Worm (Caenorhabditis elegans) whole organism, L3 larva: Measurements from ENCODE around the gene C14F11.4.

ENCODE experiments used
- R02D3.7 ChIP-seq: fragments of 150-350 bp; optimal IDR thresholded peaks from 2 replicates; lab custom pipeline; 2014; ENCODE audit warnings: missing biosample characterization, missing genetic modification characterization
- ZK546.5 ChIP-seq: sonication (generic microtip); optimal IDR thresholded peaks from 2 replicates; lab custom pipeline; 2017; ENCODE audit warnings: missing biosample characterization, missing genetic modification characterization
- aly-2 ChIP-seq: fragments of 150-350 bp; optimal IDR thresholded peaks from 2 replicates; lab custom pipeline; 2014; ENCODE audit warnings: missing biosample characterization, missing genetic modification characterization
- ama-1 ChIP-seq: fragments of 150-350 bp; optimal IDR thresholded peaks from 2 replicates; lab custom pipeline; 2018
- ceh-16 ChIP-seq: sonication (generic microtip); optimal IDR thresholded peaks from 2 replicates; lab custom pipeline; 2017; ENCODE audit warnings: missing biosample characterization, missing genetic modification characterization
- ceh-28 ChIP-seq: fragments of 150-350 bp; optimal IDR thresholded peaks from 2 replicates; lab custom pipeline; 2014; ENCODE audit warnings: missing biosample characterization, missing genetic modification reagents, missing genetic modification characterization
- ceh-82 ChIP-seq: fragments of 150-350 bp; optimal IDR thresholded peaks from 2 replicates; lab custom pipeline; 2014; ENCODE audit warnings: missing biosample characterization, missing genetic modification characterization
- ceh-9 ChIP-seq: sonication (generic microtip); optimal IDR thresholded peaks from 2 replicates; lab custom pipeline; 2018; ENCODE audit warnings: missing biosample characterization, missing genetic modification characterization
- daf-12 ChIP-seq: fragments of 150-350 bp; optimal IDR thresholded peaks from 2 replicates; lab custom pipeline; 2014; ENCODE audit warnings: missing biosample characterization, missing genetic modification reagents, missing genetic modification characterization
- egl-27 ChIP-seq: sonication (generic microtip); optimal IDR thresholded peaks from 4 replicates; lab custom pipeline; 2017; ENCODE audit warnings: missing biosample characterization, missing genetic modification reagents, missing genetic modification characterization
- egl-5 ChIP-seq: fragments of 150-350 bp; optimal IDR thresholded peaks from 2 replicates; lab custom pipeline; 2017; ENCODE audit warnings: missing biosample characterization, missing genetic modification reagents, missing genetic modification characterization, inconsistent platforms
- elt-1 ChIP-seq: fragments of 150-350 bp; optimal IDR thresholded peaks from 2 replicates; lab custom pipeline; 2014; ENCODE audit warnings: missing biosample characterization, missing genetic modification characterization
- elt-2 ChIP-seq: sonication (generic microtip); optimal IDR thresholded peaks from 2 replicates; lab custom pipeline; 2016; ENCODE audit warnings: missing genetic modification reagents, mild to moderate bottlenecking, missing genetic modification characterization, missing compliant biosample characterization
- elt-3 ChIP-seq, 3 experiments: fragments of 150-350 bp in 1 of 3; sonication (generic microtip) in 2 of 3; optimal IDR thresholded peaks; 2 replicates in 2 of 3; 4 replicates in 1 of 3; lab custom pipeline; 2014 to 2017; ENCODE audit warnings: missing biosample characterization in 3 of 3, missing genetic modification characterization in 3 of 3
- eor-1 ChIP-seq, 2 experiments: fragments of 150-350 bp; optimal IDR thresholded peaks; 2 replicates each; lab custom pipeline; 2014 to 2018; ENCODE audit warnings: missing biosample characterization in 2 of 2, missing genetic modification characterization in 2 of 2
- fkh-10 ChIP-seq: sonication (generic microtip); optimal IDR thresholded peaks from 2 replicates; lab custom pipeline; 2017; ENCODE audit warnings: missing biosample characterization, missing genetic modification reagents, missing genetic modification characterization
- fkh-2 ChIP-seq: fragments of 150-350 bp; optimal IDR thresholded peaks from 2 replicates; lab custom pipeline; 2014; ENCODE audit warnings: missing biosample characterization, missing genetic modification reagents, missing genetic modification characterization
- fos-1 ChIP-seq: fragments of 150-350 bp; optimal IDR thresholded peaks from 2 replicates; lab custom pipeline; 2014; ENCODE audit warnings: missing biosample characterization, missing genetic modification characterization
- hmg-11 ChIP-seq: sonication (generic microtip); optimal IDR thresholded peaks from 2 replicates; lab custom pipeline; 2016; ENCODE audit warnings: missing genetic modification characterization, missing compliant biosample characterization
- jun-1 ChIP-seq: fragments of 150-350 bp; optimal IDR thresholded peaks from 2 replicates; lab custom pipeline; 2014; ENCODE audit warnings: missing biosample characterization, missing genetic modification reagents, missing genetic modification characterization
- lin-15B ChIP-seq: fragments of 150-350 bp; optimal IDR thresholded peaks from 2 replicates; lab custom pipeline; 2014; ENCODE audit warnings: missing biosample characterization, missing genetic modification characterization
- lin-39 ChIP-seq: fragments of 150-350 bp; optimal IDR thresholded peaks from 2 replicates; lab custom pipeline; 2018; ENCODE audit warnings: missing biosample characterization, missing genetic modification reagents, missing genetic modification characterization
- lsy-12 ChIP-seq: sonication (generic microtip); optimal IDR thresholded peaks from 2 replicates; lab custom pipeline; 2016; ENCODE audit warnings: mild to moderate bottlenecking, missing genetic modification characterization, missing compliant biosample characterization
- mdl-1 ChIP-seq: fragments of 150-350 bp; optimal IDR thresholded peaks from 2 replicates; lab custom pipeline; 2014; ENCODE audit warnings: missing biosample characterization, missing genetic modification characterization
- mml-1 ChIP-seq: fragments of 150-350 bp; sonication (generic microtip); optimal IDR thresholded peaks from 3 replicates; lab custom pipeline; 2014; ENCODE audit warnings: missing biosample characterization, missing genetic modification characterization
- nfya-1 ChIP-seq: sonication (generic microtip); optimal IDR thresholded peaks from 2 replicates; lab custom pipeline; 2017; ENCODE audit warnings: missing genetic modification characterization, mild to moderate bottlenecking, missing compliant biosample characterization, antibody characterized with exemption, moderate library complexity; ENCODE audit not compliant: insufficient read depth
- nhr-11 ChIP-seq: fragments of 150-350 bp; optimal IDR thresholded peaks from 2 replicates; lab custom pipeline; 2014; ENCODE audit warnings: missing biosample characterization, missing genetic modification characterization
- nhr-12 ChIP-seq: fragments of 150-350 bp; optimal IDR thresholded peaks from 2 replicates; lab custom pipeline; 2014; ENCODE audit warnings: missing biosample characterization, missing genetic modification characterization
- nhr-23 ChIP-seq: fragments of 150-350 bp; optimal IDR thresholded peaks from 2 replicates; lab custom pipeline; 2014; ENCODE audit warnings: missing biosample characterization, missing genetic modification reagents, missing genetic modification characterization
- nhr-237 ChIP-seq: fragments of 150-350 bp; optimal IDR thresholded peaks from 2 replicates; lab custom pipeline; 2014; ENCODE audit warnings: missing biosample characterization, missing genetic modification characterization
- nhr-25 ChIP-seq: sonication (generic microtip); optimal IDR thresholded peaks from 2 replicates; lab custom pipeline; 2017; ENCODE audit warnings: missing biosample characterization, missing genetic modification characterization
- nhr-28 ChIP-seq: fragments of 150-350 bp; optimal IDR thresholded peaks from 2 replicates; lab custom pipeline; 2014; ENCODE audit warnings: missing biosample characterization, missing genetic modification characterization
- nhr-43 ChIP-seq: sonication (generic microtip); optimal IDR thresholded peaks from 2 replicates; lab custom pipeline; 2016; ENCODE audit warnings: mild to moderate bottlenecking, missing genetic modification characterization, missing compliant biosample characterization; ENCODE audit not compliant: poor library complexity, severe bottlenecking
- nhr-67 ChIP-seq: fragments of 150-350 bp; optimal IDR thresholded peaks from 2 replicates; lab custom pipeline; 2014; ENCODE audit warnings: missing biosample characterization, missing genetic modification characterization
- nhr-76 ChIP-seq: fragments of 150-350 bp; sonication (generic microtip); optimal IDR thresholded peaks from 5 replicates; lab custom pipeline; 2014; ENCODE audit warnings: missing biosample characterization, missing genetic modification characterization
- nhr-77 ChIP-seq: fragments of 150-350 bp; optimal IDR thresholded peaks from 2 replicates; lab custom pipeline; 2014; ENCODE audit warnings: missing biosample characterization, missing genetic modification characterization
- pha-4 ChIP-seq: fragments of 150-350 bp; optimal IDR thresholded peaks from 2 replicates; lab custom pipeline; 2014; ENCODE audit warnings: missing biosample characterization, missing genetic modification reagents, missing genetic modification characterization
- pqm-1 ChIP-seq: fragments of 150-350 bp; optimal IDR thresholded peaks from 2 replicates; lab custom pipeline; 2017; ENCODE audit warnings: missing biosample characterization, missing genetic modification characterization, inconsistent platforms
- sea-2 ChIP-seq: fragments of 150-350 bp; sonication (generic microtip); optimal IDR thresholded peaks from 4 replicates; lab custom pipeline; 2014; ENCODE audit warnings: missing biosample characterization, missing genetic modification reagents, missing genetic modification characterization
- skn-1 ChIP-seq: fragments of 150-350 bp; optimal IDR thresholded peaks from 2 replicates; lab custom pipeline; 2014; ENCODE audit warnings: missing biosample characterization, missing genetic modification characterization
- snpc-4 ChIP-seq: fragments of 150-350 bp; optimal IDR thresholded peaks from 2 replicates; lab custom pipeline; 2014; ENCODE audit warnings: missing biosample characterization, missing genetic modification characterization
- tbx-2 ChIP-seq: sonication (generic microtip); optimal IDR thresholded peaks from 2 replicates; lab custom pipeline; 2016; ENCODE audit warnings: mild to moderate bottlenecking, missing genetic modification characterization, missing compliant biosample characterization
- unc-39 ChIP-seq: sonication (generic microtip); optimal IDR thresholded peaks from 4 replicates; lab custom pipeline; 2017; ENCODE audit warnings: missing biosample characterization, missing genetic modification characterization
- unc-62 ChIP-seq: fragments of 150-350 bp; sonication (generic microtip); optimal IDR thresholded peaks from 4 replicates; lab custom pipeline; 2014; ENCODE audit warnings: missing biosample characterization, missing genetic modification reagents, missing genetic modification characterization
- zag-1 ChIP-seq: fragments of 150-350 bp; optimal IDR thresholded peaks from 2 replicates; lab custom pipeline; 2014; ENCODE audit warnings: missing biosample characterization, missing genetic modification characterization
- ztf-11 ChIP-seq: fragments of 150-350 bp; optimal IDR thresholded peaks from 2 replicates; lab custom pipeline; 2014; ENCODE audit warnings: missing biosample characterization, missing genetic modification characterization
- ztf-4 ChIP-seq: fragments of 150-350 bp; optimal IDR thresholded peaks from 2 replicates; lab custom pipeline; 2014; ENCODE audit warnings: missing biosample characterization, missing genetic modification characterization

Gene C14F11.4

DNA sequence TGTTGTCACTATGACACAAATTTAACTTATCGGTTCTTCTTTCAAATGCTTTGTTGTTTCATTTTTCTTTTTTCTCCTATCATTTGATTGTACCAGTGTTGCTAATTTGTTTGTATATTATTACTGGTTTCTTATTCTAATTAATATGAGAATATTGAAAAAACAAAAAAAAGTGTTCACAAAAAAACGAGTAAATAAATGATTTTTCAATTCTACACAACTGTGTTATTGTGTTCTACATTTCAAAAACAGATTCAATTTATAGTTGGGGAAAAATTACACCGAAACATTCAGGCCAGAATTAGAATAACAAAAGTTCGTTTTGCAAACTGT, 20.7 kb upstream of the C14F11.4 start:
- TF ChIP-seq fos-1 (tag; lab: Kevin White, UChicago): peak; percentile 50
- no peak for TF ChIP-seq hmg-11
- TF ChIP-seq pha-4 (tag; lab: Kevin White, UChicago): peak; percentile 68

DNA sequence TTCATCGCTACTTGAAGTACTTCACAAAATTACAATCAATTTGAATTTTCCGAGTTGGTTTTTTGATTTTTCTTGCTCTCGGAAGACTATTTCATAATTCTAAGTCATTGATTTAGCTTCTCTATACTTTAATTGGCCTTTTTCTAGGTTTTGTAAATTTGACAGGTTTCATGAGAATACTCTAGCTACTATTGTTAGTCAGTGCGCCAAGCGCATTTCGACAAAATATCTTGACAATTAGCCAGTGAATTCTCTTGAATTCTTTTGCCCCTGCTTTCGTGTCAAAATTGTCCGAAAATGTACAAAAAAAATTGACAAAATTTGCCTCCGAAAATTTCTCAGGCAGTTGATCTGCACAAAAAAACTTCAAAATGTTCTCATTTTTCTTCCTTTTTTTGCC, 20.3 kb upstream of the C14F11.4 start:
- TF ChIP-seq ama-1 (lab: Kevin White, UChicago): peak; percentile 85
- peak; percentile 39 for TF ChIP-seq nhr-43 (tag; lab: Kevin White, UChicago)
- no peak for TF ChIP-seq mml-1

DNA sequence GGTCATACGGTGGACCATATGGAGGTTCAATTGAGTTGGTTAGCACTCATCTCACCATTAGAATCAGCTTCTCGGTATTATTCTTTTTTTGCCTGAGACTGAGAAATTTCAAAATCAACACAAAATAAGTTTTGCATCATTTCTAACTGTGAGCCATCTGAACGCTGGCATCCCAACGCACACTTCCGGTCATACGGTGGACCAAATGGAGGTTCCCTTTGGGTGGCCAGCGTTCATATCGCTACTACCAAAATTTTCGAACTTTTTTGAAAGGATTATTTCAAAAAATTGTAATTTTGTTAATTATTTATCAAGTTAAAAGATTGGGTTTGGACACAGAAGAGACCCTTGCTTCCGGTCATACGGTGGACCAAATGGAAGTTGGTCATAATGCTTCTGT, 19.9 kb upstream of the C14F11.4 start:
- TF ChIP-seq daf-12 (no peak), ama-1 (lab: Kevin White, UChicago) (peak; percentile 91)

DNA sequence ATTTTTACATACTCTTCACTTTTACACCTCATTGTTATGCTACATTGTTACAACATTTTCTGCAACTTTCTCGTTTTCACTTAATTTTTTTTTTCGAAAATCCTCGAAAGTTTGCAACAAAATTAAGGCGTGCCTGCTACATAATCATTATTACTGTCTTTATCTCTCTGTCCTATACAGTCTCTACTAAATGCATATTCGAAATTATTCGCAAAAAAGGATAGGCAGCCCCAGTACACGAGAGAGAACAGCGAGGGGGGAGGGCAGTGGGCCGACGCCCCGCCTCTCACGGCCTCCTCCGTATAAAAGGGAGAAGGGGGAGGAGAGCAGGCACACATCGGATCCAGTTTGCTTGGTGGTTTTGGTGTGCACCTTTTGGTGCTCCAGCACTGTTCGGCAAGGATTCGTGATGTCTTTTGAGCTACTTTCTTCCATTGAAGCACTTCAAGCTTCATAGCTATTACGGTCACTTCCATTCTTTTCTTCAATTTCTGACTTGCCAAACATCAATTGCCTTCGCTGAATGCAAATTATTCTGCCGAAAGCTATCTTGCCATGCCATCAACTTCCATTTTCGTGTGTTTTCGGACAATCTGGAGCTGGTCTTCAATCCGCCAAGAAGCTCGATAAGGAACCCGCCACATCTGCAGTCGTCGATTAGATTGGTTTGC, 19.2 kb upstream of the C14F11.4 start:
- TF ChIP-seq zag-1 (no peak), nfya-1 (tag; lab: Kevin White, UChicago) (peak; percentile 44), nhr-77 (tag; lab: Kevin White, UChicago) (no peak), egl-27 (tag; lab: Kevin White, UChicago) (no peak), egl-5 (no peak), fkh-10 (GFP tag; lab: Kevin White, UChicago) (no peak), lin-39 (tag; lab: Kevin White, UChicago) (peak; percentile 28), lsy-12 (tag; lab: Kevin White, UChicago) (peak; percentile 82), pqm-1 (tag; lab: Kevin White, UChicago) (peak; percentile 35), ceh-28 (tag; lab: Kevin White, UChicago) (no peak), tbx-2 (peak; percentile 16), unc-62 (GFP tag; lab: Kevin White, UChicago) (no peak), daf-12 (no peak), jun-1 (tag; lab: Kevin White, UChicago) (peak; percentile 6), nhr-12 (tag; lab: Kevin White, UChicago) (no peak), ZK546.5 (tag; lab: Kevin White, UChicago) (no peak), mdl-1 (tag; lab: Kevin White, UChicago) (no peak), ztf-4 (tag; lab: Kevin White, UChicago) (no peak), sea-2 (no peak), nhr-25 (tag; lab: Kevin White, UChicago) (no peak), fos-1 (tag; lab: Kevin White, UChicago) (no peak), hmg-11 (peak; percentile 52), nhr-76 (no peak), snpc-4 (tag; lab: Kevin White, UChicago) (no peak), ceh-16 (no peak), unc-39 (tag; lab: Kevin White, UChicago) (no peak), nhr-28 (tag; lab: Kevin White, UChicago) (no peak), aly-2 (tag; lab: Kevin White, UChicago) (no peak), nhr-67 (tag; lab: Kevin White, UChicago) (no peak), elt-3 (tag; optimal IDR thresholded peaks at IDR 0.05; lab: Kevin White, UChicago) (peak in 1 of 3 experiments; percentile 32), pha-4 (tag; lab: Kevin White, UChicago) (no peak), ceh-82 (no peak), ceh-9 (tag; lab: Kevin White, UChicago) (no peak), skn-1 (no peak), eor-1 (tag; optimal IDR thresholded peaks at IDR 0.05; lab: Kevin White, UChicago) (no peak), elt-1 (tag; lab: Kevin White, UChicago) (no peak), R02D3.7 (tag; lab: Kevin White, UChicago) (peak; percentile 22), nhr-237 (tag; lab: Kevin White, UChicago) (no peak), fkh-2 (tag; lab: Kevin White, UChicago) (no peak), nhr-11 (tag; lab: Kevin White, UChicago) (no peak), elt-2 (peak; percentile 47), lin-15B (tag; lab: Kevin White, UChicago) (no peak), ama-1 (lab: Kevin White, UChicago) (peak; percentile 99), nhr-43 (tag; lab: Kevin White, UChicago) (peak; percentile 9), mml-1 (no peak), ztf-11 (no peak), nhr-23 (tag; lab: Kevin White, UChicago) (peak; percentile 10)
- TF ChIP-seq, all 47 proteins: peak for 13
